Fruit fly (Drosophila melanogaster): ENCODE results near the gene CG15385.

DNA sequence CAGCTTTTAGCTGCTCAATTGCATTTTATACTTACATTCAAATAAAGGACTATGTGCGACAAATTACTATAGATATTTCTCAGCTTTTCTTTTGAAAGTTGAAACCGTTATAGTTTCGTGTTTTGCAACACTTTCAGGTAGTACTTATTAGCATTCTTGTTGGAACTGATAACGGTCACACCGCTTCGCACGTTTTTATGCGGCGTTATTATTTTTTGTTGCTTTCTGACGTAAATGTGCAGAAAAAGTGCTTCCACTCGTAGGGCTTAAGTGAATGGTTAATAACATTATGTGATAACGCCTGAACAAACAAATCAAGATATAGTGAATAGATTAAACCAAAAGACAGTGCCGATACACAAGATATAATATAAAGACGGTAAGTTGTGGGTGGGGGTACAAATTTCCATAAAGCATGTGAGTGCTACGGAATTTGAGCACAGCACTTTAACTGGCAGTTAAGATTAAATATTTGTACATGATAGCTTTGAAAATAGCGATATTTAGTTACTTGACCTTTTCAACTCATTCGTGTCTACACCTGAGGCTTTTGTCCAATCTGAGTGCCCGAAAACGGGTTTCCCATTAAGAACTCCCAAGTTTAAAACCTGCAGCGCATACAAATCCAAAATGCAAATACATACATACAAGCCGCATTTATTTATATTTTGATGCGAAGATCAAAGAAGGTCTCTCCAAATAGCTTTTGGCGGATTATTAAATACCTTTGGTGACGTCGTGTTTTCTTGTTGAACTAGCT is 8.4 kb upstream of the CG15385 start, which contains the start of gene papi:
- TF ChIP-seq CG8478 (optimal IDR thresholded peaks at IDR 0.05) (no peak), CTCF (optimal IDR thresholded peaks at IDR 0.05) (no peak)

Measured in S2 (cell line).